Worm (Caenorhabditis elegans) whole organism, young adult: ENCODE measurements around the gene C09B9.1.
A peak's percentile ranks its signal among the peaks of the same experiment; 100 is the strongest.

Experiments
- B0035.1 ChIP-seq: sonication (generic microtip); optimal IDR thresholded peaks from 2 replicates; lab custom pipeline; 2016; ENCODE audit warnings: missing genetic modification characterization, mild to moderate bottlenecking, missing compliant biosample characterization, missing genotype, missing genetic modification reagents
- F10E7.11 ChIP-seq: sonication (generic microtip); optimal IDR thresholded peaks from 2 replicates; lab custom pipeline; 2017; ENCODE audit warnings: mild to moderate bottlenecking, missing genetic modification characterization, moderate library complexity, missing compliant biosample characterization
- F23B12.7 ChIP-seq: sonication (generic microtip); optimal IDR thresholded peaks from 2 replicates; lab custom pipeline; 2017; ENCODE audit warnings: missing genetic modification characterization, mild to moderate bottlenecking, missing compliant biosample characterization, antibody characterized with exemption, moderate library complexity; ENCODE audit not compliant: insufficient read depth
- F37B4.10 ChIP-seq: fragments of 200-800 bp; sonication (Bioruptor generic); IDR thresholded peaks from 2 replicates; pipeline ENCODE4 v1.3.6; 2022; ENCODE audit warnings: missing genetic modification characterization, missing compliant biosample characterization
- F52B5.7 ChIP-seq: sonication (generic microtip); optimal IDR thresholded peaks from 2 replicates; lab custom pipeline; 2016; ENCODE audit warnings: mild to moderate bottlenecking, missing genetic modification characterization, missing compliant biosample characterization
- K11D2.4 ChIP-seq: fragments of 200-800 bp; sonication (Bioruptor generic); IDR thresholded peaks from 2 replicates; pipeline ENCODE4 v1.3.6; 2022; ENCODE audit warnings: missing genetic modification reagents, missing genetic modification characterization, missing compliant biosample characterization
- akir-1 ChIP-seq: fragments of 200-800 bp; sonication (Bioruptor generic); optimal IDR thresholded peaks from 2 replicates; lab custom pipeline; 2018; ENCODE audit warnings: mild to moderate bottlenecking, missing genetic modification characterization, moderate library complexity, missing compliant biosample characterization
- ama-1 ChIP-seq, 3 experiments: fragments of 150-350 bp in 1 of 3; sonication (generic microtip) in 2 of 3; optimal IDR thresholded peaks; 2 replicates each; lab custom pipeline; 2014 to 2018; ENCODE audit warnings: missing biosample characterization in 2 of 3, missing genetic modification characterization in 2 of 3, missing genetic modification reagents in 2 of 3
- athp-1 ChIP-seq: sonication (generic microtip); optimal IDR thresholded peaks from 2 replicates; lab custom pipeline; 2017; ENCODE audit warnings: mild to moderate bottlenecking, missing genetic modification characterization, missing compliant biosample characterization
- bed-2 ChIP-seq: fragments of 200-800 bp; sonication (Bioruptor generic); IDR thresholded peaks from 2 replicates; pipeline ENCODE4 v1.3.6; 2022; ENCODE audit warnings: missing genetic modification reagents, missing genetic modification characterization, missing compliant biosample characterization
- cebp-2 ChIP-seq: fragments of 200-800 bp; sonication (Bioruptor generic); IDR thresholded peaks from 2 replicates; pipeline ENCODE4 v1.3.6; 2022; ENCODE audit warnings: missing genetic modification characterization, missing compliant biosample characterization
- ceh-27 ChIP-seq: fragments of 200-800 bp; sonication (Bioruptor generic); optimal IDR thresholded peaks from 2 replicates; lab custom pipeline; 2018; ENCODE audit warnings: mild to moderate bottlenecking, missing genetic modification characterization, moderate library complexity, missing compliant biosample characterization
- ceh-58 ChIP-seq: fragments of 200-800 bp; sonication (Bioruptor generic); IDR thresholded peaks from 2 replicates; pipeline ENCODE4 v1.3.6; 2022; ENCODE audit warnings: missing genetic modification characterization, missing compliant biosample characterization
- chd-7 ChIP-seq: sonication (generic microtip); optimal IDR thresholded peaks from 2 replicates; lab custom pipeline; 2016; ENCODE audit warnings: mild to moderate bottlenecking, missing genetic modification characterization, moderate library complexity, missing compliant biosample characterization
- die-1 ChIP-seq: sonication (generic microtip); optimal IDR thresholded peaks from 2 replicates; lab custom pipeline; 2016; ENCODE audit warnings: missing genotype, mild to moderate bottlenecking, missing genetic modification characterization, missing compliant biosample characterization
- dox-1 ChIP-seq: fragments of 200-800 bp; sonication (Bioruptor generic); IDR thresholded peaks from 2 replicates; pipeline ENCODE4 v1.3.6; 2022; ENCODE audit warnings: missing genetic modification reagents, missing genetic modification characterization, missing compliant biosample characterization
- egrh-3 ChIP-seq: fragments of 200-800 bp; sonication (Bioruptor generic); IDR thresholded peaks from 2 replicates; pipeline ENCODE4 v1.3.6; 2022; ENCODE audit warnings: missing genetic modification reagents, missing genetic modification characterization, missing compliant biosample characterization
- ekl-4 ChIP-seq: fragments of 200-800 bp; sonication (Bioruptor generic); IDR thresholded peaks from 2 replicates; pipeline ENCODE4 v1.3.6; 2022; ENCODE audit warnings: missing genetic modification reagents, missing genetic modification characterization, missing compliant biosample characterization
- fkh-3 ChIP-seq: sonication (generic microtip); optimal IDR thresholded peaks from 2 replicates; lab custom pipeline; 2016; ENCODE audit warnings: mild to moderate bottlenecking, missing genetic modification characterization, missing compliant biosample characterization
- hlh-12 ChIP-seq: sonication (generic microtip); optimal IDR thresholded peaks from 2 replicates; lab custom pipeline; 2016; ENCODE audit warnings: missing genetic modification characterization, missing compliant biosample characterization
- hrde-1 ChIP-seq: sonication (generic microtip); optimal IDR thresholded peaks from 2 replicates; lab custom pipeline; 2016; ENCODE audit warnings: missing genetic modification characterization, mild to moderate bottlenecking, missing compliant biosample characterization, moderate library complexity, missing genotype, missing genetic modification reagents, borderline replicate concordance
- let-526 ChIP-seq: fragments of 200-800 bp; sonication (Bioruptor generic); IDR thresholded peaks from 2 replicates; pipeline ENCODE4 v1.3.6; 2022; ENCODE audit warnings: missing genetic modification reagents, missing genetic modification characterization, missing compliant biosample characterization
- let-607 ChIP-seq, 2 experiments: fragments of 200-800 bp in 1 of 2; sonication (Bioruptor generic) in 1 of 2; sonication (generic microtip) in 1 of 2; optimal IDR thresholded peaks; 2 replicates each; lab custom pipeline; 2016 to 2018; ENCODE audit warnings: mild to moderate bottlenecking in 2 of 2, missing compliant biosample characterization in 2 of 2, missing genetic modification characterization in 2 of 2, moderate library complexity in 2 of 2, missing genotype in 1 of 2
- lsl-1 ChIP-seq: fragments of 200-800 bp; sonication (Bioruptor generic); optimal IDR thresholded peaks from 2 replicates; lab custom pipeline; 2018; ENCODE audit warnings: mild to moderate bottlenecking, missing genetic modification characterization, moderate library complexity, missing compliant biosample characterization
- mxl-1 ChIP-seq: sonication (generic microtip); optimal IDR thresholded peaks from 2 replicates; lab custom pipeline; 2016; ENCODE audit warnings: missing genetic modification characterization, missing compliant biosample characterization
- nfya-2 ChIP-seq: fragments of 200-800 bp; sonication (Bioruptor generic); IDR thresholded peaks from 2 replicates; pipeline ENCODE4 v1.3.6; 2022; ENCODE audit warnings: missing genetic modification reagents, missing genetic modification characterization, missing compliant biosample characterization
- nfyb-1 ChIP-seq: fragments of 200-800 bp; sonication (Bioruptor generic); IDR thresholded peaks from 2 replicates; pipeline ENCODE4 v1.3.6; 2022; ENCODE audit warnings: missing genetic modification reagents, missing genetic modification characterization, missing compliant biosample characterization
- rpc-1 ChIP-seq, 2 experiments: fragments of 150-350 bp in 1 of 2; sonication (generic microtip) in 1 of 2; optimal IDR thresholded peaks; 2 replicates each; lab custom pipeline; 2014 to 2018; ENCODE audit warnings: missing biosample characterization in 1 of 2, missing genetic modification characterization in 1 of 2, missing genetic modification reagents in 1 of 2, missing genotype in 1 of 2
- snpc-1.1 ChIP-seq: sonication (generic microtip); optimal IDR thresholded peaks from 2 replicates; lab custom pipeline; 2017; ENCODE audit warnings: missing genetic modification characterization, mild to moderate bottlenecking, missing compliant biosample characterization, antibody characterized with exemption, moderate library complexity, missing genotype, missing genetic modification reagents; ENCODE audit not compliant: insufficient read depth
- sptf-2 ChIP-seq: fragments of 200-800 bp; sonication (Bioruptor generic); optimal IDR thresholded peaks from 2 replicates; lab custom pipeline; 2018; ENCODE audit warnings: mild to moderate bottlenecking, missing genetic modification characterization, missing compliant biosample characterization
- tbx-9 ChIP-seq: sonication (generic microtip); optimal IDR thresholded peaks from 2 replicates; lab custom pipeline; 2016; ENCODE audit warnings: borderline replicate concordance, missing genetic modification characterization, inconsistent platforms, missing compliant biosample characterization
- zim-3 ChIP-seq: sonication (generic microtip); optimal IDR thresholded peaks from 2 replicates; lab custom pipeline; 2017; ENCODE audit warnings: mild to moderate bottlenecking, missing genetic modification characterization, moderate library complexity, missing compliant biosample characterization
- ztf-26 ChIP-seq: sonication (generic microtip); optimal IDR thresholded peaks from 2 replicates; lab custom pipeline; 2017; ENCODE audit warnings: missing genetic modification characterization, missing compliant biosample characterization
- ztf-28 ChIP-seq: fragments of 200-800 bp; sonication (Bioruptor generic); IDR thresholded peaks from 2 replicates; pipeline ENCODE4 v1.3.6; 2022; ENCODE audit warnings: missing genetic modification reagents, missing genetic modification characterization, missing compliant biosample characterization
- ztf-6 ChIP-seq: fragments of 200-800 bp; sonication (Bioruptor generic); IDR thresholded peaks from 2 replicates; pipeline ENCODE4 v1.3.6; 2022; ENCODE audit warnings: missing genetic modification reagents, missing genetic modification characterization, missing compliant biosample characterization

Gene C09B9.1

DNA sequence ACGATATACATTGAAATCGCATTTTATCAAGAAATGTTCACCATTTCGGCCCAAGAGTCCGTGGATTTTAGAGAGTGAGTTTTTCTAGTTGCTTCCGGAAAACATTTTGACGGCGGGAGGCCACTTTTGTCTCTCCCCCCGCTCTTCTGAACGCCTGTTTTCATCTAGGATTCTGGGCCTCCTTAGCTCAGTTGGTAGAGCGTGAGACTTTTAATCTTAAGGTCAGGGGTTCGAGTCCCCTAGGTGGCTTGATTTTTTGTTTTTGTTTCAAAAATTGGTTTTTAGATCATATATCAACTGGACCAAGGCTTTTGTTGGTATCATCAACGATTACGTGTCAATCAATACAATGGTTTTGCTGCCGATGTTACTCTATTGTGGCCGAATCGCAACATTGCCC, 1.2 kb downstream of the C09B9.1 start (continued):
- TF ChIP-seq die-1 (tag; lab: Kevin White, UChicago) (peak; percentile 86), let-607 (tag; optimal IDR thresholded peaks at IDR 0.05; lab: Kevin White, UChicago) (peak in 1 of 2 experiments; percentile 8), F52B5.7 (tag; lab: Kevin White, UChicago) (no peak), F23B12.7 (tag; lab: Kevin White, UChicago) (peak; percentile 66), B0035.1 (tag; lab: Kevin White, UChicago) (no peak), nfya-2 (GFP tag; lab: Robert Waterston, UW) (no peak), zim-3 (peak; percentile 16), ztf-28 (peak; percentile 78), F10E7.11 (tag; lab: Kevin White, UChicago) (peak; percentile 44), nfyb-1 (GFP tag; lab: Robert Waterston, UW) (peak; percentile 87)

DNA sequence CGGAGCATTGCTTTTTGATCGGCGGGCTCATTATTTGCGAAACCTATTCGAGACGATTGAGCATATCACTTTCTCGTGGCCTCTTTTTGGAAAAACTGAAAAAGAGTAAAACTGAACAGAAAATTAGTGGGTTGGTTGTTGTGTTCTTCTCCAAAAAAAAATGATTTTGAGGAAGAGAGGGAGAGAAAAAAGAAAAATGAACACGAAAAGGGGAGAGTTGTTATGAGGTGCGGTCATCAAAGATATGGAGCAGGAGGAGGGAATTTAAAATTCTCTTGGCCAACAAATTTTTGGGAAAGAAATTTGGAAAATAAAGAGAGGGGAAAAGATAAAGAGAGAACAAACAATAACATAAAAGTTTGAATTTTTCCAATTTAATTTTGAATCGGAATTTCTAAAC, 7.8 kb downstream of the C09B9.1 start, which contains the start of gene hot-9:
Gene hot-9 (minus strand): TSS at position 101 of the 400 bp plus-strand sequence.
- TF ChIP-seq ama-1 (optimal IDR thresholded peaks at IDR 0.05; lab: Kevin White, UChicago) (no peak), ama-1 (GFP tag; optimal IDR thresholded peaks at IDR 0.05; lab: Kevin White, UChicago) (no peak), F52B5.7 (tag; lab: Kevin White, UChicago) (no peak), dox-1 (GFP tag; lab: Robert Waterston, UW) (no peak), chd-7 (tag; lab: Kevin White, UChicago) (no peak), tbx-9 (tag; lab: Kevin White, UChicago) (no peak), ceh-58 (GFP tag; lab: Robert Waterston, UW) (no peak), let-526 (no peak), F10E7.11 (tag; lab: Kevin White, UChicago) (no peak), lsl-1 (GFP tag; lab: Kevin White, UChicago) (no peak), cebp-2 (GFP tag; lab: Robert Waterston, UW) (no peak), ztf-6 (no peak), hrde-1 (tag; lab: Kevin White, UChicago) (no peak), ceh-27 (no peak), ztf-28 (no peak), K11D2.4 (GFP tag; lab: Robert Waterston, UW) (no peak), fkh-3 (tag; lab: Kevin White, UChicago) (no peak), athp-1 (tag; lab: Kevin White, UChicago) (no peak), ekl-4 (GFP tag; lab: Robert Waterston, UW) (no peak), ztf-26 (tag; lab: Kevin White, UChicago) (no peak)

DNA sequence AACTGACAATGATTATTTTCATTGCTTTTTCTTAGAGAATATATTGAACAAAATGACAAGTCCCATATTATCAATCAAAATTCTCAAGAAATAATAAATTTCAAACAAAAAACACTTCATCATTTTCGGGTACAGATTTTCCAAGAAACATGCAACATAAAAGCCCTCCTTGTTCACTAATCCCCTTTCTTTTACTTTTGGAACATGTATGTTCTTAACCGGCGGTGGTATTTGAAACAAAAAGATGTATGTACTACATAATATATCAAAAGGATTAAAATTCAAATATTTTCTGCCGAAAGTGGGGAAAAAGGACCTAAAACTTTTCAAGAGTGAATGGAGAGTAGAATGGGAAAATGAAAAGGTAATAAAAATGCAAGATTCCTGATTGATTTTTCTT, 16.7 kb downstream of the C09B9.1 start:
- TF ChIP-seq fkh-3 (tag; lab: Kevin White, UChicago) (no peak), sptf-2 (GFP tag; lab: Kevin White, UChicago) (no peak)

DNA sequence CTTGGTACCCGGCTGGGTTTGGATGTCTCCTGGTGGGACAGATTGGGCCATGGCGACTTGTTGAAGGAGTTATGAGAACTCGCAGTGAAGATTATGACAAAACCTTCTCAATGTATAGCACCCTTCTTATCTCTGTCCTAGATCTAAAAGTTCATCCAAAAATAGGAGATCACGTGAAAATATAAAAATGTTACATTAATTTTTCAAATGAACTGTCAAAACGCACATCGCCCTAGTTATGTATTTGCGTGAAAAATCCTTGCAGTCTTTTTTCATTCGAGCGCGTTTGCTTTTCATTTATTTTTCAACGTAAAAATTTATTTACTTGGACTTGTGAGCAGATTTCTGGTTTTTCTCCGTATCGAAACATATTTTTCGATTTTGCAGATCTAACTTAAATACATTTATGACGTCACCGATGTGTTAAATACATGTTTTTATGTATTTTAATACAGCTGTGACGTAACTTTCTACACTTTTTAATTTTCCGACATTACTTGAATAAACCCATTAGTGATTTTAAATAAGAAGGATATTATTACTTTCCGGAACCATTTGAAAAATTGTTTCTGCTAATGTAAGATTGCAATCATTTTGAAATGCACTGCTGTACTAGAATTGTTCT, 18.5 kb downstream of the C09B9.1 start, which contains the start of gene msp-55:
Gene msp-55 (minus strand): TSS at position 51 of the 625 bp plus-strand sequence.
- no peak for TF ChIP-seq ceh-27
- TF ChIP-seq ama-1 (optimal IDR thresholded peaks at IDR 0.05; lab: Kevin White, UChicago): no peak
- TF ChIP-seq ama-1 (GFP tag; optimal IDR thresholded peaks at IDR 0.05; lab: Kevin White, UChicago): no peak
- no peak for TF ChIP-seq mxl-1 (tag; lab: Kevin White, UChicago)
- TF ChIP-seq akir-1 (GFP tag; lab: Kevin White, UChicago): no peak
- TF ChIP-seq F37B4.10: no peak
- no peak for TF ChIP-seq hlh-12 (tag; lab: Kevin White, UChicago)
- TF ChIP-seq rpc-1 (optimal IDR thresholded peaks at IDR 0.05; lab: Kevin White, UChicago): no peak
- no peak for TF ChIP-seq rpc-1 (tag; optimal IDR thresholded peaks at IDR 0.05; lab: Kevin White, UChicago)
- no peak for TF ChIP-seq athp-1 (tag; lab: Kevin White, UChicago)
- TF ChIP-seq snpc-1.1 (tag; lab: Kevin White, UChicago): no peak
- TF ChIP-seq bed-2: no peak
- no peak for TF ChIP-seq egrh-3 (GFP tag; lab: Robert Waterston, UW)
